Worm (Caenorhabditis elegans) whole organism, L2 larva: ENCODE results near the gene C25E10.11.

ENCODE experiments used
- ZK546.5 ChIP-seq: sonication (generic microtip); optimal IDR thresholded peaks from 2 replicates; lab custom pipeline; 2017; ENCODE audit warnings: missing biosample characterization, missing genetic modification characterization
- lin-13 ChIP-seq: fragments of 150-350 bp; optimal IDR thresholded peaks from 2 replicates; lab custom pipeline; 2014; ENCODE audit warnings: missing biosample characterization, missing genetic modification reagents, missing genetic modification characterization
- nhr-12 ChIP-seq: fragments of 150-350 bp; optimal IDR thresholded peaks from 2 replicates; lab custom pipeline; 2014; ENCODE audit warnings: missing biosample characterization, missing genetic modification characterization
- nhr-25 ChIP-seq: fragments of 150-350 bp; sonication (generic microtip); optimal IDR thresholded peaks from 3 replicates; lab custom pipeline; 2014; ENCODE audit warnings: missing biosample characterization, missing genetic modification characterization
- nhr-77 ChIP-seq: fragments of 150-350 bp; optimal IDR thresholded peaks from 2 replicates; lab custom pipeline; 2014; ENCODE audit warnings: missing biosample characterization, missing genetic modification characterization
- peb-1 ChIP-seq: fragments of 150-350 bp; optimal IDR thresholded peaks from 2 replicates; lab custom pipeline; 2014; ENCODE audit warnings: missing biosample characterization, missing genetic modification characterization
- snpc-4 ChIP-seq: fragments of 150-350 bp; optimal IDR thresholded peaks from 2 replicates; lab custom pipeline; 2014; ENCODE audit warnings: missing biosample characterization, missing genetic modification characterization
- unc-62 ChIP-seq: fragments of 150-350 bp; optimal IDR thresholded peaks from 2 replicates; lab custom pipeline; 2014; ENCODE audit warnings: missing biosample characterization, missing genetic modification reagents, missing genetic modification characterization
- ztf-11 ChIP-seq: sonication (generic microtip); optimal IDR thresholded peaks from 2 replicates; lab custom pipeline; 2017; ENCODE audit warnings: missing biosample characterization, missing genetic modification characterization

DNA sequence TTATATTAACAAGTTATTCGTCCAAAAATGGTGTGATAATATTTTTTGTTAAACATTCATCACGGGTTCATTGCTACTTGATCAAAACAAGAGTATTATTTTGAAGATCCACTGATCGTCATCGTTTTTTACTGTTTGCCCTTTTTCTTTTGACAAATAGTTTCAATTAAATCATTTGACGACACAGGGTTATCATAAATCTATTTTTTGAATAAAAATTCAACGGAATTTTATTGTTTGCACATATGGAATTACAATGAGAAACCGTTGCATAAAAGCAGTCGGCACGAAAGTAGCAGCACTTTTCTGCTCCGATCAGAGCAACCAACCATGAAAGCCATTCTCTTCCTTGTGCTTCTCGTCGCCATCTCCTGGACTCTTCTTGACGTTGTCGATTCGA is 9.2 kb upstream of the C25E10.11 start, which contains the start of gene fip-2:
- TF ChIP-seq nhr-25 (tag; lab: Kevin White, UChicago) (no peak), peb-1 (tag; lab: Kevin White, UChicago) (no peak), ztf-11 (no peak), snpc-4 (tag; lab: Kevin White, UChicago) (no peak), lin-13 (GFP tag; lab: Kevin White, UChicago) (no peak), ZK546.5 (tag; lab: Kevin White, UChicago) (no peak), nhr-77 (no peak), nhr-12 (no peak), unc-62 (GFP tag; lab: Kevin White, UChicago) (no peak)
